Fruit fly (Drosophila melanogaster) Kc167 (cell line): ENCODE data around the gene Elovl7.

Experiments used
- Myc ChIP-seq: fragments of >200 bp; optimal IDR thresholded peaks from 2 replicates; lab custom pipeline; 2017; ENCODE audit warnings: missing external identifiers
- Sin3A ChIP-seq: fragments of >200 bp; optimal IDR thresholded peaks from 2 replicates; lab custom pipeline; 2018; ENCODE audit warnings: missing external identifiers
- h ChIP-seq: fragments of >200 bp; optimal IDR thresholded peaks from 3 replicates; lab custom pipeline; 2018; ENCODE audit warnings: missing external identifiers
- insv ChIP-seq: fragments of >200 bp; optimal IDR thresholded peaks from 3 replicates; lab custom pipeline; 2018; ENCODE audit warnings: missing external identifiers
- psq ChIP-seq: fragments of >200 bp; optimal IDR thresholded peaks from 2 replicates; lab custom pipeline; 2017; ENCODE audit warnings: missing external identifiers
- ttk ChIP-seq: sonication (Bioruptor generic); optimal IDR thresholded peaks from 2 replicates; lab custom pipeline; 2017; ENCODE audit warnings: missing external identifiers

- TF ChIP-seq h (lab: Kevin White, UChicago) (no peak), ttk (lab: Kevin White, UChicago) (no peak), psq (lab: Kevin White, UChicago) (no peak), Sin3A (lab: Kevin White, UChicago) (no peak), insv (lab: Kevin White, UChicago) (no peak), Myc (no peak)
Observed at dm6 chr3R:8013121-8014009, 17.7 kb upstream of the Elovl7 start, which contains the start of the genes CG10435 and Pbp95.
